Fruit fly (Drosophila melanogaster) whole organism, embryonic: ENCODE results near the gene CG42465.

Source experiments
- B-H2 ChIP-seq: fragments of 200-800 bp; sonication (Bioruptor generic); optimal IDR thresholded peaks from 2 replicates; lab custom pipeline; 2018; ENCODE audit warnings: missing biosample characterization, mild to moderate bottlenecking, missing genetic modification characterization
- Fer1 ChIP-seq: fragments of 200-800 bp; sonication (Bioruptor generic); optimal IDR thresholded peaks from 2 replicates; lab custom pipeline; 2017; ENCODE audit warnings: missing biosample characterization, mild to moderate bottlenecking, missing genetic modification characterization
- Hand ChIP-seq: fragments of 200-800 bp; sonication (Bioruptor generic); optimal IDR thresholded peaks from 2 replicates; lab custom pipeline; 2017; ENCODE audit warnings: mild to moderate bottlenecking, missing biosample characterization, missing genetic modification reagents, missing genetic modification characterization
- chn ChIP-seq: fragments of 200-800 bp; sonication (Bioruptor generic); optimal IDR thresholded peaks from 2 replicates; lab custom pipeline; 2016; ENCODE audit warnings: missing biosample characterization, missing genetic modification characterization
- h ChIP-seq: fragments of >200 bp; optimal IDR thresholded peaks from 2 replicates; lab custom pipeline; 2017
- tx ChIP-seq: fragments of 200-800 bp; sonication (Bioruptor generic); optimal IDR thresholded peaks from 2 replicates; lab custom pipeline; 2016; ENCODE audit warnings: missing biosample characterization, missing genetic modification characterization
- z ChIP-seq: fragments of 200-800 bp; sonication (Bioruptor generic); IDR thresholded peaks from 3 replicates; pipeline ENCODE4 v1.3.6; 2022; ENCODE audit warnings: missing biosample characterization, missing genetic modification characterization

DNA sequence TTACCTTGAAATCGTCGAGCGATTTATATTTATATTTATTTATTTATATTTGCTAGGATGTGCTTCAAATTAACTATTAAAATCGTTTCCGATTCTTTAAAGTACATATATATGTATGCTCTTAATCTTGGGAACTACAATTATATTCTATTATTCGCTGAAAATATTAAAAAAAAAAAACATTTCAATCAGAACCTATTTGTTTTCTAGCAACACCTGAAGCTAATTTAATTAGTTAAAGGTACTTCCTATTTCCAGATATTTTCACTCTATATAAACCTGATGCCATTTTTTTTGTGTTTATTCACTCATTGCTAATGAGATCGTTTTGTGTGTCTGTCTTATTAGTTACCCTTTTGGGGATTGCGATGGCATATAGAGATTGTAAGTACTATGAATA, 995 bp downstream of the CG42465 start, which contains the start of gene CG42467:
- TF ChIP-seq B-H2, result no peak
- TF ChIP-seq z (GFP tag; lab: Robert Waterston, UW), result no peak
- TF ChIP-seq Hand (GFP tag; lab: Kevin White, UChicago), result no peak
- no peak for TF ChIP-seq Fer1 (GFP tag; lab: Kevin White, UChicago)
- no peak for TF ChIP-seq h (lab: Kevin White, UChicago)
- TF ChIP-seq tx (GFP tag; lab: Kevin White, UChicago), result no peak
- no peak for TF ChIP-seq chn (GFP tag; lab: Kevin White, UChicago)
